Worm (Caenorhabditis elegans): ENCODE data around the gene F11C7.7.

Gene F11C7.7

ce11 chrX:17420585-17421459, 22.4 kb downstream of the F11C7.7 start:
- peak; percentile 98 for TF ChIP-seq aha-1 (tag)
- TF ChIP-seq arid-1 (GFP tag; conservative IDR thresholded peaks at IDR 0.05) = no peak
- no peak for TF ChIP-seq F44E2.7 (GFP tag; IDR thresholded peaks at IDR 0.05)
- no peak for TF ChIP-seq nhr-41 (GFP tag; IDR thresholded peaks at IDR 0.05)
- TF ChIP-seq nhr-28 (tag; optimal IDR thresholded peaks at IDR 0.05) = no peak
- peak in 1 of 2 experiments; percentile 75 for TF ChIP-seq unc-62 (GFP tag; optimal IDR thresholded peaks at IDR 0.05 in 1 of 2)
- TF ChIP-seq unc-62 (tag; optimal IDR thresholded peaks at IDR 0.05) = no peak
- no peak for TF ChIP-seq skn-1 (tag; optimal IDR thresholded peaks at IDR 0.05)
- no peak for TF ChIP-seq tag-97 (GFP tag; IDR thresholded peaks at IDR 0.05)
- TF ChIP-seq lin-39 (tag; optimal IDR thresholded peaks at IDR 0.05) = no peak
- TF ChIP-seq tra-1 (GFP tag; IDR thresholded peaks at IDR 0.05) = no peak
- TF ChIP-seq F37D6.2 (tag; optimal IDR thresholded peaks at IDR 0.05) = no peak
- TF ChIP-seq saeg-2 (GFP tag; IDR thresholded peaks at IDR 0.05) = 0 out of 2 replicates have a peak, but pooled peaks have one; percentile 61
- no peak for TF ChIP-seq nhr-11 (tag; optimal IDR thresholded peaks at IDR 0.05)
- TF ChIP-seq T20F7.1 (GFP tag; optimal IDR thresholded peaks at IDR 0.05) = no peak
- TF ChIP-seq dpl-1 (GFP tag; optimal IDR thresholded peaks at IDR 0.05) = no peak
- no peak for TF ChIP-seq nhr-77 (tag; optimal IDR thresholded peaks at IDR 0.05)
- no peak for TF ChIP-seq ceh-20 (GFP tag; IDR thresholded peaks at IDR 0.05)
- TF ChIP-seq mxl-2 (GFP tag; conservative IDR thresholded peaks at IDR 0.05) = no peak
- peak; percentile 50; the same call in 1 of the 2 replicates for TF ChIP-seq mdt-29 (GFP tag; IDR thresholded peaks at IDR 0.05)
- TF ChIP-seq lin-29 (GFP tag; IDR thresholded peaks at IDR 0.05) = peak; percentile 21; the same call in 1 of the 2 replicates
- TF ChIP-seq daf-19 (GFP tag; conservative IDR thresholded peaks at IDR 0.05) = no peak
- TF ChIP-seq ztf-7 (tag; optimal IDR thresholded peaks at IDR 0.05) = no peak
- TF ChIP-seq egl-43 (GFP tag; IDR thresholded peaks at IDR 0.05) = peak; percentile 63; the same call in 1 of the 2 replicates
- TF ChIP-seq zfp-2 (tag; optimal IDR thresholded peaks at IDR 0.05) = no peak
- TF ChIP-seq daf-12 (tag; optimal IDR thresholded peaks at IDR 0.05) = no peak
- TF ChIP-seq lin-15B (tag; optimal IDR thresholded peaks at IDR 0.05) = no peak
- no peak for TF ChIP-seq madf-5 (GFP tag; IDR thresholded peaks at IDR 0.05)
- TF ChIP-seq fkh-10 (GFP tag; optimal IDR thresholded peaks at IDR 0.05) = no peak
- no peak for TF ChIP-seq ZK337.2 (GFP tag; IDR thresholded peaks at IDR 0.05)
- TF ChIP-seq ZK546.5 (tag; optimal IDR thresholded peaks at IDR 0.05) = no peak
- TF ChIP-seq ceh-62 (tag; optimal IDR thresholded peaks at IDR 0.05) = no peak
- TF ChIP-seq D1046.2 (GFP tag; IDR thresholded peaks at IDR 0.05) = 0 out of 2 replicates have a peak, but pooled peaks have one; percentile 5
- TF ChIP-seq snpc-4 (tag; optimal IDR thresholded peaks at IDR 0.05) = no peak
- TF ChIP-seq T26A8.4 (GFP tag; IDR thresholded peaks at IDR 0.05) = peak; percentile 76
- TF ChIP-seq nhr-76 (tag; optimal IDR thresholded peaks at IDR 0.05) = no peak
- 0 out of 2 replicates have a peak, but pooled peaks have one; percentile 14 for TF ChIP-seq lin-38 (GFP tag; IDR thresholded peaks at IDR 0.05)
- TF ChIP-seq ces-1 (GFP tag; optimal IDR thresholded peaks at IDR 0.05) = no peak
- TF ChIP-seq ceh-32 (tag; optimal IDR thresholded peaks at IDR 0.05; ENCODE audit: poor library complexity) = no peak
- TF ChIP-seq lin-13 (GFP tag; optimal IDR thresholded peaks at IDR 0.05) = no peak
- TF ChIP-seq Y75B8A.6 (GFP tag; IDR thresholded peaks at IDR 0.05) = no peak
- TF ChIP-seq mdl-1 (tag; optimal IDR thresholded peaks at IDR 0.05) = no peak
- TF ChIP-seq dmd-9 (GFP tag; IDR thresholded peaks at IDR 0.05) = no peak
- no peak for TF ChIP-seq duxl-1 (tag; optimal IDR thresholded peaks at IDR 0.05; ENCODE audit: poor library complexity)
- TF ChIP-seq nhr-10 (tag; optimal IDR thresholded peaks at IDR 0.05) = no peak
- TF ChIP-seq spr-3 (GFP tag; optimal IDR thresholded peaks at IDR 0.05) = no peak
- TF ChIP-seq Y5F2A.4 (GFP tag; optimal IDR thresholded peaks at IDR 0.05) = no peak
- no peak for TF ChIP-seq F26F4.8 (GFP tag; conservative IDR thresholded peaks at IDR 0.05)
- TF ChIP-seq zag-1 (tag; optimal IDR thresholded peaks at IDR 0.05) = no peak
- no peak for TF ChIP-seq cey-2 (tag; optimal IDR thresholded peaks at IDR 0.05; ENCODE audit: borderline replicate concordance, insufficient read depth)
- TF ChIP-seq jun-1 (tag; optimal IDR thresholded peaks at IDR 0.05) = no peak

Data from whole organism, L4 larva.